Worm (Caenorhabditis elegans) whole organism, young adult: ENCODE measurements around the gene lin-18.

Experiments
- F23B12.7 ChIP-seq: sonication (generic microtip); optimal IDR thresholded peaks from 2 replicates; lab custom pipeline; 2017; ENCODE audit warnings: missing genetic modification characterization, mild to moderate bottlenecking, missing compliant biosample characterization, antibody characterized with exemption, moderate library complexity; ENCODE audit not compliant: insufficient read depth
- atf-7 ChIP-seq: sonication (generic microtip); optimal IDR thresholded peaks from 2 replicates; lab custom pipeline; 2017; ENCODE audit warnings: mild to moderate bottlenecking, missing genetic modification characterization, missing compliant biosample characterization
- ceh-40 ChIP-seq: fragments of 200-800 bp; sonication (Bioruptor generic); IDR thresholded peaks from 2 replicates; pipeline ENCODE4 v1.3.6; 2022; ENCODE audit warnings: missing genetic modification characterization, missing compliant biosample characterization
- ceh-58 ChIP-seq: fragments of 200-800 bp; sonication (Bioruptor generic); IDR thresholded peaks from 2 replicates; pipeline ENCODE4 v1.3.6; 2022; ENCODE audit warnings: missing genetic modification characterization, missing compliant biosample characterization
- egl-44 ChIP-seq: fragments of 200-800 bp; sonication (Bioruptor generic); IDR thresholded peaks from 2 replicates; pipeline ENCODE4 v1.3.6; 2022; ENCODE audit warnings: missing genetic modification reagents, missing genetic modification characterization, missing compliant biosample characterization
- ets-4 ChIP-seq: fragments of 200-800 bp; sonication (Bioruptor generic); optimal IDR thresholded peaks from 2 replicates; lab custom pipeline; 2018; ENCODE audit warnings: mild to moderate bottlenecking, missing genetic modification characterization, missing compliant biosample characterization
- hsf-1 ChIP-seq: fragments of 200-800 bp; sonication (Bioruptor generic); IDR thresholded peaks from 2 replicates; pipeline ENCODE4 v1.3.6; 2022; ENCODE audit warnings: missing genetic modification reagents, missing genetic modification characterization, missing compliant biosample characterization
- lir-1 ChIP-seq: fragments of 200-800 bp; sonication (Bioruptor generic); conservative IDR thresholded peaks from 2 replicates; pipeline ENCODE4 v1.3.6; 2022; ENCODE audit warnings: missing genetic modification reagents, missing genetic modification characterization, missing compliant biosample characterization
- madf-10 ChIP-seq: sonication (generic microtip); optimal IDR thresholded peaks from 2 replicates; lab custom pipeline; 2016; ENCODE audit warnings: mild to moderate bottlenecking, missing genetic modification characterization, missing compliant biosample characterization
- snpc-1.3 ChIP-seq: sonication (generic microtip); optimal IDR thresholded peaks from 2 replicates; lab custom pipeline; 2017; ENCODE audit warnings: missing genetic modification characterization, mild to moderate bottlenecking, missing compliant biosample characterization, antibody characterized with exemption, moderate library complexity, missing genotype, missing genetic modification reagents; ENCODE audit not compliant: insufficient read depth
- unc-62 ChIP-seq: fragments of 150-350 bp; optimal IDR thresholded peaks from 2 replicates; lab custom pipeline; 2014; ENCODE audit warnings: missing biosample characterization, missing genetic modification reagents, missing genetic modification characterization

ce11 chrX:3949026-3949425, 9.3 kb upstream of the lin-18 start:
- TF ChIP-seq madf-10 (no peak), egl-44 (GFP tag; lab: Robert Waterston, UW) (no peak), lir-1 (GFP tag; lab: Robert Waterston, UW) (no peak), unc-62 (GFP tag; lab: Kevin White, UChicago) (no peak), ets-4 (GFP tag; lab: Kevin White, UChicago) (no peak), hsf-1 (GFP tag; lab: Robert Waterston, UW) (no peak), ceh-58 (GFP tag; lab: Robert Waterston, UW) (no peak), ceh-40 (GFP tag; lab: Robert Waterston, UW) (no peak), atf-7 (tag; lab: Kevin White, UChicago) (no peak), F23B12.7 (tag; lab: Kevin White, UChicago) (no peak), snpc-1.3 (no peak)
